Fruit fly (Drosophila melanogaster) whole organism, embryonic: ENCODE data around the gene SamDC.

Experiments
- Atf3 ChIP-seq: fragments of 200-800 bp; sonication (Bioruptor generic); optimal IDR thresholded peaks from 3 replicates; lab custom pipeline; 2016; ENCODE audit warnings: missing biosample characterization, missing genetic modification characterization
- CG12219 ChIP-seq: fragments of 200-800 bp; sonication (Bioruptor generic); optimal IDR thresholded peaks from 3 replicates; lab custom pipeline; 2018; ENCODE audit warnings: missing biosample characterization, mild to moderate bottlenecking, missing genetic modification characterization
- CG12659 ChIP-seq: fragments of 200-800 bp; sonication (Bioruptor generic); optimal IDR thresholded peaks from 3 replicates; lab custom pipeline; 2017; ENCODE audit warnings: mild to moderate bottlenecking, missing biosample characterization, missing genetic modification reagents, missing genetic modification characterization
- CG13123 ChIP-seq: fragments of 200-800 bp; sonication (Bioruptor generic); optimal IDR thresholded peaks from 2 replicates; lab custom pipeline; 2016; ENCODE audit warnings: missing biosample characterization, missing genetic modification characterization
- CG14860 ChIP-seq: fragments of 200-800 bp; sonication (Bioruptor generic); IDR thresholded peaks from 3 replicates; pipeline ENCODE4 v1.3.6; 2022; ENCODE audit warnings: missing biosample characterization, missing genetic modification characterization; ENCODE audit not compliant: partially characterized antibody
- CG14965 ChIP-seq: fragments of 200-800 bp; sonication (Bioruptor generic); optimal IDR thresholded peaks from 2 replicates; lab custom pipeline; 2016; ENCODE audit warnings: missing biosample characterization, missing genetic modification characterization, borderline replicate concordance
- CG15011 ChIP-seq: fragments of 200-800 bp; sonication (Bioruptor generic); optimal IDR thresholded peaks from 3 replicates; lab custom pipeline; 2018; ENCODE audit warnings: missing biosample characterization, mild to moderate bottlenecking, missing genetic modification characterization
- CG15479 ChIP-seq: fragments of 200-800 bp; sonication (Bioruptor generic); optimal IDR thresholded peaks from 3 replicates; lab custom pipeline; 2019; ENCODE audit warnings: missing biosample characterization, mild to moderate bottlenecking, missing genetic modification characterization, moderate library complexity
- CG17568 ChIP-seq: fragments of 200-800 bp; sonication (Bioruptor generic); optimal IDR thresholded peaks from 2 replicates; lab custom pipeline; 2018; ENCODE audit warnings: missing biosample characterization, mild to moderate bottlenecking, missing genetic modification characterization, moderate library complexity
- CG31365 ChIP-seq: fragments of 200-800 bp; sonication (Bioruptor generic); optimal IDR thresholded peaks from 2 replicates; lab custom pipeline; 2018; ENCODE audit warnings: missing biosample characterization, mild to moderate bottlenecking, missing genetic modification characterization
- CG34376 ChIP-seq: fragments of 200-800 bp; sonication (Bioruptor generic); optimal IDR thresholded peaks from 2 replicates; lab custom pipeline; 2018; ENCODE audit warnings: missing biosample characterization, mild to moderate bottlenecking, missing genetic modification characterization
- CG4424 ChIP-seq: fragments of 200-800 bp; sonication (Bioruptor generic); optimal IDR thresholded peaks from 3 replicates; lab custom pipeline; 2016; ENCODE audit warnings: missing biosample characterization, missing genetic modification characterization
- CG6683 ChIP-seq: fragments of 200-800 bp; sonication (Bioruptor generic); optimal IDR thresholded peaks from 2 replicates; lab custom pipeline; 2017; ENCODE audit warnings: missing biosample characterization, mild to moderate bottlenecking, missing genetic modification characterization, missing genetic modification reagents
- CG8089 ChIP-seq: fragments of 200-800 bp; sonication (Bioruptor generic); optimal IDR thresholded peaks from 3 replicates; lab custom pipeline; 2016; ENCODE audit warnings: missing biosample characterization, missing genetic modification characterization
- CG8388 ChIP-seq: fragments of 200-800 bp; sonication (Bioruptor generic); optimal IDR thresholded peaks from 2 replicates; lab custom pipeline; 2019; ENCODE audit warnings: missing biosample characterization, mild to moderate bottlenecking, missing genetic modification characterization, moderate library complexity
- CG9609 ChIP-seq: fragments of 200-800 bp; sonication (Bioruptor generic); optimal IDR thresholded peaks from 3 replicates; lab custom pipeline; 2016; ENCODE audit warnings: missing biosample characterization, missing genetic modification characterization
- CHES-1-like ChIP-seq: fragments of 200-800 bp; sonication (Bioruptor generic); optimal IDR thresholded peaks from 2 replicates; lab custom pipeline; 2016; ENCODE audit warnings: missing biosample characterization, missing genetic modification characterization
- Camta ChIP-seq: fragments of 200-800 bp; sonication (Bioruptor generic); optimal IDR thresholded peaks from 2 replicates; lab custom pipeline; 2016; ENCODE audit warnings: missing biosample characterization, missing genetic modification characterization
- Dfd ChIP-seq, 2 experiments: fragments of >200 bp; optimal IDR thresholded peaks; 2 replicates each; lab custom pipeline; 2017; ENCODE audit warnings: missing biosample characterization in 2 of 2, missing genetic modification characterization in 2 of 2
- Dip2 ChIP-seq: fragments of 200-800 bp; sonication (Bioruptor generic); IDR thresholded peaks from 2 replicates; pipeline ENCODE4 v1.3.6; 2022; ENCODE audit warnings: missing biosample characterization, missing genetic modification characterization
- Drgx ChIP-seq: fragments of 200-800 bp; sonication (Bioruptor generic); IDR thresholded peaks from 2 replicates; pipeline ENCODE4 v1.3.6; 2022; ENCODE audit warnings: missing biosample characterization, missing genetic modification characterization
- HLH4C ChIP-seq: fragments of 200-800 bp; sonication (Bioruptor generic); IDR thresholded peaks from 3 replicates; pipeline ENCODE4 v1.3.6; 2022; ENCODE audit warnings: missing biosample characterization, missing genetic modification characterization; ENCODE audit not compliant: partially characterized antibody
- HmgZ ChIP-seq: fragments of 200-800 bp; sonication (Bioruptor generic); optimal IDR thresholded peaks from 2 replicates; lab custom pipeline; 2018; ENCODE audit warnings: missing biosample characterization, mild to moderate bottlenecking, missing genetic modification characterization
- Hr3 ChIP-seq: fragments of 200-800 bp; sonication (Bioruptor generic); optimal IDR thresholded peaks from 3 replicates; lab custom pipeline; 2016; ENCODE audit warnings: missing biosample characterization, missing genetic modification characterization
- Kr ChIP-seq: fragments of 200-800 bp; sonication (Bioruptor generic); optimal IDR thresholded peaks from 2 replicates; lab custom pipeline; 2017; ENCODE audit warnings: missing biosample characterization, mild to moderate bottlenecking, missing genetic modification characterization
- Lpt ChIP-seq: fragments of >200 bp; optimal IDR thresholded peaks from 2 replicates; lab custom pipeline; 2018; ENCODE audit warnings: missing biosample characterization, missing genetic modification characterization
- MTF-1 ChIP-seq: fragments of 200-800 bp; sonication (Bioruptor generic); optimal IDR thresholded peaks from 2 replicates; lab custom pipeline; 2018; ENCODE audit warnings: missing biosample characterization, mild to moderate bottlenecking, missing genetic modification characterization, borderline replicate concordance
- Sox100B ChIP-seq: fragments of 200-800 bp; sonication (Bioruptor generic); optimal IDR thresholded peaks from 3 replicates; lab custom pipeline; 2018; ENCODE audit warnings: missing biosample characterization, mild to moderate bottlenecking, missing genetic modification characterization
- Spps ChIP-seq: fragments of 200-800 bp; sonication (Bioruptor generic); optimal IDR thresholded peaks from 2 replicates; lab custom pipeline; 2018; ENCODE audit warnings: missing biosample characterization, mild to moderate bottlenecking, missing genetic modification characterization
- Usf ChIP-seq: fragments of 200-800 bp; sonication (Bioruptor generic); optimal IDR thresholded peaks from 2 replicates; lab custom pipeline; 2017; ENCODE audit warnings: missing genotype, missing biosample characterization, missing genetic modification characterization
- Xrp1 ChIP-seq: fragments of 200-800 bp; sonication (Bioruptor generic); IDR thresholded peaks from 2 replicates; pipeline ENCODE4 v1.3.6; 2022; ENCODE audit warnings: missing biosample characterization, missing genetic modification characterization
- cato ChIP-seq: fragments of 200-800 bp; sonication (Bioruptor generic); optimal IDR thresholded peaks from 2 replicates; lab custom pipeline; 2016; ENCODE audit warnings: missing biosample characterization, missing genetic modification characterization, borderline replicate concordance
- ci ChIP-seq: fragments of 200-800 bp; sonication (Bioruptor generic); IDR thresholded peaks from 3 replicates; pipeline ENCODE4 v1.3.6; 2022; ENCODE audit warnings: missing biosample characterization, missing genetic modification characterization
- dati ChIP-seq: fragments of 200-800 bp; sonication (Bioruptor generic); IDR thresholded peaks from 2 replicates; pipeline ENCODE4 v1.3.6; 2022; ENCODE audit warnings: missing biosample characterization, missing genetic modification characterization
- dimm ChIP-seq: fragments of 200-800 bp; sonication (Bioruptor generic); IDR thresholded peaks from 2 replicates; pipeline ENCODE4 v1.3.6; 2022; ENCODE audit warnings: missing biosample characterization, missing genetic modification characterization
- dysf ChIP-seq: fragments of 200-800 bp; sonication (Bioruptor generic); IDR thresholded peaks from 3 replicates; pipeline ENCODE4 v1.3.6; 2022; ENCODE audit warnings: missing biosample characterization, missing genetic modification characterization
- fru ChIP-seq: fragments of >200 bp; optimal IDR thresholded peaks from 2 replicates; lab custom pipeline; 2017
- ftz-f1 ChIP-seq: fragments of 200-800 bp; sonication (Bioruptor generic); optimal IDR thresholded peaks from 2 replicates; lab custom pipeline; 2016; ENCODE audit warnings: missing biosample characterization, missing genetic modification characterization
- gce ChIP-seq: fragments of 200-800 bp; sonication (Bioruptor generic); IDR thresholded peaks from 3 replicates; pipeline ENCODE4 v1.3.6; 2022; ENCODE audit warnings: missing biosample characterization, missing genetic modification characterization
- hbn ChIP-seq: fragments of 200-800 bp; sonication (Bioruptor generic); IDR thresholded peaks from 2 replicates; pipeline ENCODE4 v1.3.6; 2022; ENCODE audit warnings: missing biosample characterization, missing genetic modification characterization; ENCODE audit not compliant: partially characterized antibody
- lbe ChIP-seq: fragments of 200-800 bp; sonication (Bioruptor generic); optimal IDR thresholded peaks from 2 replicates; lab custom pipeline; 2016; ENCODE audit warnings: missing biosample characterization, mild to moderate bottlenecking, missing genetic modification characterization
- mld ChIP-seq: fragments of 200-800 bp; sonication (Bioruptor generic); IDR thresholded peaks from 3 replicates; pipeline ENCODE4 v1.3.6; 2022; ENCODE audit warnings: missing biosample characterization, missing genetic modification characterization; ENCODE audit not compliant: partially characterized antibody
- nmo ChIP-seq: fragments of 200-800 bp; sonication (Bioruptor generic); optimal IDR thresholded peaks from 2 replicates; lab custom pipeline; 2018; ENCODE audit warnings: missing biosample characterization, mild to moderate bottlenecking, missing genetic modification characterization, moderate library complexity
- repo ChIP-seq: fragments of 200-800 bp; sonication (Bioruptor generic); optimal IDR thresholded peaks from 2 replicates; lab custom pipeline; 2016; ENCODE audit warnings: missing biosample characterization, missing genetic modification characterization
- seq ChIP-seq: fragments of 200-800 bp; sonication (Bioruptor generic); IDR thresholded peaks from 2 replicates; pipeline ENCODE4 v1.3.6; 2022; ENCODE audit warnings: missing biosample characterization, missing genetic modification characterization
- sim ChIP-seq: fragments of 200-800 bp; sonication (Bioruptor generic); IDR thresholded peaks from 2 replicates; pipeline ENCODE4 v1.3.6; 2022; ENCODE audit warnings: missing biosample characterization, missing genetic modification characterization
- sqz ChIP-seq: fragments of 200-800 bp; sonication (Bioruptor generic); optimal IDR thresholded peaks from 3 replicates; lab custom pipeline; 2018; ENCODE audit warnings: missing biosample characterization, mild to moderate bottlenecking, missing genetic modification characterization
- unpg ChIP-seq: fragments of 200-800 bp; sonication (Bioruptor generic); optimal IDR thresholded peaks from 3 replicates; lab custom pipeline; 2018; ENCODE audit warnings: missing biosample characterization, mild to moderate bottlenecking, missing genetic modification characterization, moderate library complexity
- vfl ChIP-seq: fragments of 200-800 bp; sonication (Bioruptor generic); optimal IDR thresholded peaks from 2 replicates; lab custom pipeline; 2016; ENCODE audit warnings: missing biosample characterization, missing genetic modification characterization
- wek ChIP-seq: fragments of 200-800 bp; sonication (Bioruptor generic); optimal IDR thresholded peaks from 3 replicates; lab custom pipeline; 2018; ENCODE audit warnings: missing biosample characterization, mild to moderate bottlenecking, missing genetic modification characterization, moderate library complexity

The SamDC gene

dm6 chr2L:10386208-10386805, 47.0 kb downstream of the SamDC start, which contains the start of the genes Cdk1 and mRpS7 (continued):
- TF ChIP-seq dati (GFP tag; lab: Robert Waterston, UW) (peak; percentile 16; the same call in 1 of the 2 replicates), Drgx (GFP tag; lab: Robert Waterston, UW) (peak; percentile 53; the same call in 1 of the 2 replicates), ci (GFP tag; lab: Robert Waterston, UW) (peak; percentile 82; the same call in 2 of the 3 replicates), Dfd (GFP tag; optimal IDR thresholded peaks at IDR 0.05; lab: Kevin White, UChicago) (no peak), CG8089 (GFP tag; lab: Kevin White, UChicago) (peak; percentile 42), Spps (tag; lab: Kevin White, UChicago) (peak; percentile 66), Hr3 (GFP tag; lab: Kevin White, UChicago) (peak; percentile 80), Camta (peak; percentile 57), sqz (GFP tag; lab: Kevin White, UChicago) (peak; percentile 39), CG14860 (no peak), vfl (no peak), mld (GFP tag; lab: Robert Waterston, UW) (no peak), Lpt (GFP tag; lab: Kevin White, UChicago) (no peak), Xrp1 (peak; percentile 69), sim (GFP tag; lab: Robert Waterston, UW) (no peak), HLH4C (no peak), Usf (GFP tag; lab: Kevin White, UChicago) (peak; percentile 40), CG13123 (GFP tag; lab: Kevin White, UChicago) (peak; percentile 46), dysf (GFP tag; lab: Robert Waterston, UW) (peak; percentile 77; the same call in 2 of the 3 replicates), cato (GFP tag; lab: Kevin White, UChicago) (peak; percentile 63), CG8388 (GFP tag; lab: Kevin White, UChicago) (peak; percentile 79), MTF-1 (GFP tag; lab: Kevin White, UChicago) (no peak), Kr (GFP tag; lab: Kevin White, UChicago) (no peak), CG6683 (GFP tag; lab: Kevin White, UChicago) (no peak), CG15479 (GFP tag; lab: Kevin White, UChicago) (no peak), CG14965 (no peak), wek (GFP tag; lab: Kevin White, UChicago) (peak; percentile 57), CG12219 (GFP tag; lab: Kevin White, UChicago) (peak; percentile 33), lbe (no peak), CG4424 (GFP tag; lab: Kevin White, UChicago) (peak; percentile 70), Atf3 (peak; percentile 68), hbn (no peak), CHES-1-like (GFP tag; lab: Kevin White, UChicago) (peak; percentile 47), CG17568 (no peak), unpg (GFP tag; lab: Kevin White, UChicago) (peak; percentile 79), seq (GFP tag; lab: Robert Waterston, UW) (no peak), CG34376 (GFP tag; lab: Kevin White, UChicago) (no peak), fru (lab: Kevin White, UChicago) (no peak), Dip2 (GFP tag; lab: Robert Waterston, UW) (no peak), CG9609 (GFP tag; lab: Kevin White, UChicago) (peak; percentile 53), CG31365 (tag; lab: Kevin White, UChicago) (no peak), nmo (GFP tag; lab: Kevin White, UChicago) (peak; percentile 92), HmgZ (peak; percentile 51), dimm (GFP tag; lab: Robert Waterston, UW) (no peak), CG12659 (peak; percentile 76), gce (peak; percentile 67; the same call in 1 of the 3 replicates), repo (no peak), ftz-f1 (GFP tag; lab: Kevin White, UChicago) (no peak), CG15011 (GFP tag; lab: Kevin White, UChicago) (peak; percentile 41), Sox100B (GFP tag; lab: Kevin White, UChicago) (peak; percentile 76)
